Worm (Caenorhabditis elegans): Measurements from ENCODE around the gene rheb-1.
"Not testable (repeated sequence)": the region's sequence is repeated elsewhere in the genome, so short reads cannot be mapped to it uniquely, and the experiment has no call there.

Gene rheb-1

ce11 chrIII:9434999-9435398 is 20.8 kb downstream of the rheb-1 start:
- no peak for TF ChIP-seq gmeb-2 (tag; optimal IDR thresholded peaks at IDR 0.05)
- TF ChIP-seq sox-4 (tag; optimal IDR thresholded peaks at IDR 0.05), result no peak
- TF ChIP-seq ceh-14 (tag; optimal IDR thresholded peaks at IDR 0.05), result no peak
- TF ChIP-seq fkh-10 (GFP tag; optimal IDR thresholded peaks at IDR 0.05), result no peak
- TF ChIP-seq ttx-3 (tag; optimal IDR thresholded peaks at IDR 0.05), result no peak
- no peak for TF ChIP-seq eyg-1 (tag; optimal IDR thresholded peaks at IDR 0.05)
- TF ChIP-seq ceh-48 (tag; optimal IDR thresholded peaks at IDR 0.05), result no peak
- TF ChIP-seq ceh-19 (GFP tag; optimal IDR thresholded peaks at IDR 0.05), result no peak
- no peak for TF ChIP-seq ztf-16 (tag; optimal IDR thresholded peaks at IDR 0.05)
- no peak for TF ChIP-seq pax-1 (tag; optimal IDR thresholded peaks at IDR 0.05)
- no peak for TF ChIP-seq syd-9 (tag; optimal IDR thresholded peaks at IDR 0.05)
- TF ChIP-seq ahr-1 (tag; optimal IDR thresholded peaks at IDR 0.05), result no peak
- TF ChIP-seq dve-1 (tag; optimal IDR thresholded peaks at IDR 0.05), result no peak
- no peak for TF ChIP-seq unc-42 (tag; optimal IDR thresholded peaks at IDR 0.05)
- no peak for TF ChIP-seq hlh-6 (tag; optimal IDR thresholded peaks at IDR 0.05)

ce11 chrIII:9433576-9434107 is 22.2 kb downstream of the rheb-1 start, which contains the start of gene cpar-1:
Gene cpar-1, plus strand, starts transcription at chrIII:9434057.
- TF ChIP-seq unc-55 (GFP tag; optimal IDR thresholded peaks at IDR 0.05) (no peak), mec-3 (tag; optimal IDR thresholded peaks at IDR 0.05; ENCODE audit: borderline replicate concordance) (no peak), C08G9.2 (tag; optimal IDR thresholded peaks at IDR 0.05) (no peak), hlh-13 (GFP tag; optimal IDR thresholded peaks at IDR 0.05) (no peak), pqm-1 (tag; optimal IDR thresholded peaks at IDR 0.05) (no peak), zip-5 (tag; optimal IDR thresholded peaks at IDR 0.05) (no peak), nhr-232 (tag; optimal IDR thresholded peaks at IDR 0.05) (no peak), nhr-11 (tag; optimal IDR thresholded peaks at IDR 0.05) (no peak)

- TF ChIP-seq K02D7.2 (tag; optimal IDR thresholded peaks at IDR 0.05) (no peak), lim-6 (tag; optimal IDR thresholded peaks at IDR 0.05) (no peak), unc-55 (GFP tag; optimal IDR thresholded peaks at IDR 0.05) (no peak), nhr-232 (tag; optimal IDR thresholded peaks at IDR 0.05) (no peak), ceh-2 (tag; optimal IDR thresholded peaks at IDR 0.05) (no peak), pha-4 (tag; optimal IDR thresholded peaks at IDR 0.05) (no peak), ceh-19 (GFP tag; optimal IDR thresholded peaks at IDR 0.05) (no peak), K09A11.1 (tag; optimal IDR thresholded peaks at IDR 0.05; ENCODE audit: insufficient read depth) (no peak), dmd-4 (tag; optimal IDR thresholded peaks at IDR 0.05; ENCODE audit: borderline replicate concordance) (no peak), gmeb-2 (tag; optimal IDR thresholded peaks at IDR 0.05) (no peak), pha-2 (tag; optimal IDR thresholded peaks at IDR 0.05) (no peak), syd-9 (tag; optimal IDR thresholded peaks at IDR 0.05) (no peak), npax-4 (tag; optimal IDR thresholded peaks at IDR 0.05) (no peak), lin-11 (tag; optimal IDR thresholded peaks at IDR 0.05) (no peak), pax-1 (tag; optimal IDR thresholded peaks at IDR 0.05) (no peak), hlh-30 (tag; optimal IDR thresholded peaks at IDR 0.05; ENCODE audit: insufficient read depth) (no peak), ceh-24 (tag; optimal IDR thresholded peaks at IDR 0.05) (no peak), hlh-13 (GFP tag; optimal IDR thresholded peaks at IDR 0.05) (no peak), fax-1 (tag; optimal IDR thresholded peaks at IDR 0.05) (no peak)
These were observed 29.5 kb downstream of the rheb-1 start, which contains the start of gene T26G10.5 for ce11 chrIII:9426301-9426700. Gene T26G10.5, minus strand, starts transcription at chrIII:9426401.

ce11 chrIII:9420231-9420630 is 35.6 kb downstream of the rheb-1 start, which contains the start of gene T26G10.4:
Gene T26G10.4, plus strand, starts transcription at chrIII:9420531.
- TF ChIP-seq unc-86, K02D7.2, elt-2 (tag; optimal IDR thresholded peaks at IDR 0.05): not testable (repeated sequence)
